Worm (Caenorhabditis elegans): ENCODE results near the gene pqn-37.

Gene pqn-37

ce11 chrX:3250481-3251091 is at the start of gene pqn-37:
Gene pqn-37 (minus strand): TSS chrX:3250531.
- TF ChIP-seq sea-2 (GFP tag; optimal IDR thresholded peaks at IDR 0.05) (no peak), jun-1 (tag; optimal IDR thresholded peaks at IDR 0.05) (no peak), egl-27 (tag; optimal IDR thresholded peaks at IDR 0.05) (no peak), lin-15B (tag; optimal IDR thresholded peaks at IDR 0.05) (no peak), nhr-25 (tag; optimal IDR thresholded peaks at IDR 0.05) (peak; percentile 47)

ce11 chrX:3298582-3298981 is 48.3 kb upstream of the pqn-37 start, which contains the start of gene K09C4.1:
Gene K09C4.1 (plus strand): TSS chrX:3298882.
- TF ChIP-seq tbx-2 (tag; optimal IDR thresholded peaks at IDR 0.05) = no peak
- TF ChIP-seq mdl-1 (tag; optimal IDR thresholded peaks at IDR 0.05) = no peak
- no peak for TF ChIP-seq elt-2 (tag; optimal IDR thresholded peaks at IDR 0.05)
- TF ChIP-seq eor-1 (tag; optimal IDR thresholded peaks at IDR 0.05) = no peak
- TF ChIP-seq nhr-43 (tag; optimal IDR thresholded peaks at IDR 0.05; ENCODE audit: poor library complexity, severe bottlenecking) = no peak
- no peak for TF ChIP-seq ama-1 (optimal IDR thresholded peaks at IDR 0.05)
- no peak for TF ChIP-seq nfya-1 (tag; optimal IDR thresholded peaks at IDR 0.05; ENCODE audit: insufficient read depth)

ce11 chrX:3297812-3298211 is 47.5 kb upstream of the pqn-37 start:
- TF ChIP-seq nhr-12 (tag; optimal IDR thresholded peaks at IDR 0.05) (no peak), eor-1 (tag; optimal IDR thresholded peaks at IDR 0.05) (no peak), ztf-4 (tag; optimal IDR thresholded peaks at IDR 0.05) (no peak), hmg-11 (tag; optimal IDR thresholded peaks at IDR 0.05) (no peak), elt-2 (tag; optimal IDR thresholded peaks at IDR 0.05) (peak; percentile 88), unc-39 (tag; optimal IDR thresholded peaks at IDR 0.05) (no peak), nhr-76 (tag; optimal IDR thresholded peaks at IDR 0.05) (no peak), ztf-11 (tag; optimal IDR thresholded peaks at IDR 0.05) (no peak), pqm-1 (tag; optimal IDR thresholded peaks at IDR 0.05) (peak; percentile 87)

- no peak for TF ChIP-seq unc-39 (tag; optimal IDR thresholded peaks at IDR 0.05)
- no peak for TF ChIP-seq hmg-11 (tag; optimal IDR thresholded peaks at IDR 0.05)
- TF ChIP-seq aly-2 (tag; optimal IDR thresholded peaks at IDR 0.05) = no peak
- TF ChIP-seq nhr-43 (tag; optimal IDR thresholded peaks at IDR 0.05; ENCODE audit: poor library complexity, severe bottlenecking) = no peak
- TF ChIP-seq daf-12 (tag; optimal IDR thresholded peaks at IDR 0.05) = no peak
- no peak for TF ChIP-seq elt-3 (tag; optimal IDR thresholded peaks at IDR 0.05)
- no peak for TF ChIP-seq fkh-2 (tag; optimal IDR thresholded peaks at IDR 0.05)
- TF ChIP-seq ceh-28 (tag; optimal IDR thresholded peaks at IDR 0.05) = no peak
- no peak for TF ChIP-seq jun-1 (tag; optimal IDR thresholded peaks at IDR 0.05)
- TF ChIP-seq egl-5 (tag; optimal IDR thresholded peaks at IDR 0.05) = no peak
- TF ChIP-seq tbx-2 (tag; optimal IDR thresholded peaks at IDR 0.05) = no peak
- TF ChIP-seq pqm-1 (tag; optimal IDR thresholded peaks at IDR 0.05) = no peak
- TF ChIP-seq nhr-25 (tag; optimal IDR thresholded peaks at IDR 0.05) = no peak
- no peak for TF ChIP-seq sea-2 (GFP tag; optimal IDR thresholded peaks at IDR 0.05)
- no peak for TF ChIP-seq nhr-11 (tag; optimal IDR thresholded peaks at IDR 0.05)
- TF ChIP-seq R02D3.7 (tag; optimal IDR thresholded peaks at IDR 0.05) = no peak
- TF ChIP-seq elt-1 (tag; optimal IDR thresholded peaks at IDR 0.05) = no peak
- no peak for TF ChIP-seq eor-1 (tag; optimal IDR thresholded peaks at IDR 0.05)
- TF ChIP-seq nhr-28 (tag; optimal IDR thresholded peaks at IDR 0.05) = no peak
These were observed 45.9 kb upstream of the pqn-37 start, which contains the start of gene K09C4.2 for ce11 chrX:3296182-3296581. Gene K09C4.2 (plus strand): TSS chrX:3296482.

ce11 chrX:3291948-3292347 is 41.6 kb upstream of the pqn-37 start:
- TF ChIP-seq nhr-11 (tag; optimal IDR thresholded peaks at IDR 0.05) (no peak), nhr-76 (tag; optimal IDR thresholded peaks at IDR 0.05) (no peak), nhr-12 (tag; optimal IDR thresholded peaks at IDR 0.05) (no peak), ceh-9 (tag; optimal IDR thresholded peaks at IDR 0.05) (no peak)

- TF ChIP-seq pha-4 (tag; optimal IDR thresholded peaks at IDR 0.05) = peak; percentile 45
- peak; percentile 96 for TF ChIP-seq elt-2 (tag; optimal IDR thresholded peaks at IDR 0.05)
- TF ChIP-seq nhr-12 (tag; optimal IDR thresholded peaks at IDR 0.05) = no peak
- peak; percentile 83 for TF ChIP-seq jun-1 (tag; optimal IDR thresholded peaks at IDR 0.05)
- peak; percentile 98 for TF ChIP-seq pqm-1 (tag; optimal IDR thresholded peaks at IDR 0.05)
These were observed 39.8 kb upstream of the pqn-37 start for ce11 chrX:3290147-3290546.

Data from whole organism, L3 larva.